Fruit fly (Drosophila melanogaster): Measurements from ENCODE around the gene CG17147.

The CG17147 gene

dm6 chr3L:20241987-20242982 is 18.6 kb downstream of the CG17147 start:
- TF ChIP-seq CG34367 (tag; optimal IDR thresholded peaks at IDR 0.05) (peak; percentile 29), CG9948 (tag; optimal IDR thresholded peaks at IDR 0.05) (peak; percentile 47), CG8159 (tag; optimal IDR thresholded peaks at IDR 0.05) (peak; percentile 53), CG4496 (GFP tag; IDR thresholded peaks at IDR 0.05) (peak; percentile 81), CG10348 (GFP tag; IDR thresholded peaks at IDR 0.05) (no peak), Snoo (tag; optimal IDR thresholded peaks at IDR 0.05) (peak; percentile 45), Pif1A (GFP tag; optimal IDR thresholded peaks at IDR 0.05) (no peak), CG15710 (tag; optimal IDR thresholded peaks at IDR 0.05) (peak; percentile 48), Ets98B (GFP tag; IDR thresholded peaks at IDR 0.05) (peak; percentile 50; the same call in 1 of the 2 replicates), CG32121 (GFP tag; IDR thresholded peaks at IDR 0.05) (peak; percentile 61; the same call in 1 of the 2 replicates), EcR (GFP tag; optimal IDR thresholded peaks at IDR 0.05) (no peak), Pif1B (GFP tag; optimal IDR thresholded peaks at IDR 0.05) (peak; percentile 39), rn (GFP tag; IDR thresholded peaks at IDR 0.05) (0 out of 2 replicates have a peak, but pooled peaks have one; percentile 10), CG8301 (tag; optimal IDR thresholded peaks at IDR 0.05) (peak; percentile 15), CG14655 (GFP tag; optimal IDR thresholded peaks at IDR 0.05) (no peak), fd96Ca (GFP tag; IDR thresholded peaks at IDR 0.05) (no peak), D1 (tag; optimal IDR thresholded peaks at IDR 0.05) (no peak), CG17806 (tag; optimal IDR thresholded peaks at IDR 0.05) (peak; percentile 19), gl (tag; optimal IDR thresholded peaks at IDR 0.05) (no peak), CG13204 (GFP tag; optimal IDR thresholded peaks at IDR 0.05) (no peak), CG12605 (GFP tag; IDR thresholded peaks at IDR 0.05) (no peak; the same call in none of the 2 replicates)

dm6 chr3L:20247513-20248173 is 23.9 kb downstream of the CG17147 start, which contains the start of gene rdgC:
Gene rdgC (plus strand): TSS chr3L:20248080.
- TF ChIP-seq gl (tag; optimal IDR thresholded peaks at IDR 0.05), result peak; percentile 78
- peak; percentile 69 for TF ChIP-seq CG10348 (GFP tag; IDR thresholded peaks at IDR 0.05)
- TF ChIP-seq CG32121 (GFP tag; IDR thresholded peaks at IDR 0.05), result peak; percentile 96
- TF ChIP-seq Pif1A (GFP tag; optimal IDR thresholded peaks at IDR 0.05), result peak; percentile 92
- peak; percentile 97 for TF ChIP-seq Ets98B (GFP tag; IDR thresholded peaks at IDR 0.05)
- TF ChIP-seq CG12605 (GFP tag; IDR thresholded peaks at IDR 0.05), result peak; percentile 94
- no peak for TF ChIP-seq EcR (GFP tag; optimal IDR thresholded peaks at IDR 0.05)
- peak; percentile 64 for TF ChIP-seq D1 (tag; optimal IDR thresholded peaks at IDR 0.05)
- peak; percentile 87 for TF ChIP-seq CG9948 (tag; optimal IDR thresholded peaks at IDR 0.05)
- peak; percentile 93 for TF ChIP-seq fd96Ca (GFP tag; IDR thresholded peaks at IDR 0.05)
- TF ChIP-seq CG8159 (tag; optimal IDR thresholded peaks at IDR 0.05), result peak; percentile 93
- TF ChIP-seq CG34367 (tag; optimal IDR thresholded peaks at IDR 0.05), result peak; percentile 89
- TF ChIP-seq CG15710 (tag; optimal IDR thresholded peaks at IDR 0.05), result peak; percentile 89
- TF ChIP-seq Snoo (tag; optimal IDR thresholded peaks at IDR 0.05), result peak; percentile 83
- peak; percentile 98 for TF ChIP-seq CG4496 (GFP tag; IDR thresholded peaks at IDR 0.05)
- peak; percentile 12 for TF ChIP-seq CG13204 (GFP tag; optimal IDR thresholded peaks at IDR 0.05)
- peak; percentile 91 for TF ChIP-seq CG17806 (tag; optimal IDR thresholded peaks at IDR 0.05)
- peak; percentile 86 for TF ChIP-seq rn (GFP tag; IDR thresholded peaks at IDR 0.05)
- TF ChIP-seq CG8301 (tag; optimal IDR thresholded peaks at IDR 0.05), result peak; percentile 92
- TF ChIP-seq Pif1B (GFP tag; optimal IDR thresholded peaks at IDR 0.05), result peak; percentile 79
- peak; percentile 89 for TF ChIP-seq CG14655 (GFP tag; optimal IDR thresholded peaks at IDR 0.05)

- TF ChIP-seq CG17806 (tag; optimal IDR thresholded peaks at IDR 0.05) (no peak), CG8301 (tag; optimal IDR thresholded peaks at IDR 0.05) (no peak), CG13204 (GFP tag; optimal IDR thresholded peaks at IDR 0.05) (no peak), EcR (GFP tag; optimal IDR thresholded peaks at IDR 0.05) (no peak)
Measured at dm6 chr3L:20265514-20265913, 41.8 kb downstream of the CG17147 start, which contains the start of gene CG32228. Gene CG32228 (plus strand): TSS chr3L:20265814.
